Worm (Caenorhabditis elegans): ENCODE data around the gene K07F5.15.

DNA sequence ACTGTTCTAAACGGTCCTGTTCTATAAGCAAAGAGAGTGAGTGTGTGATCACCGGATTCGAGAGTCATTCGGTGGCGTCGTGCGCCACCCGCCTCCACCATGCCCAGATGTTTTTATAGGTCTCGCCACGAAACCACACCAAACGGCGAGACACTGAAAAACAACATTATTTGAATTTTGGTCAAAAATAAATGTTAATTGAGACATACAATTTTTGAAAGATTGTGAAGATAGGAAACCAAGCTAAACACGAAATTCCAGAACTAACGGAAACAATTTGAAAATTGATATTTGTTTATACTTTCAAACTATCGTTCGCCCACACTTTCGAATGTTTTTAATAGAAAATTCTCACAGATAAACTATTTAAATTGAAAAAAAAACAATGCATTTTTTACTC, 40.4 kb upstream of the K07F5.15 start, which contains the start of gene catp-6:
- no peak for TF ChIP-seq mxl-3 (GFP tag; optimal IDR thresholded peaks at IDR 0.05)
- TF ChIP-seq ZK546.5 (tag; optimal IDR thresholded peaks at IDR 0.05) = no peak
- no peak for TF ChIP-seq lin-1 (GFP tag; IDR thresholded peaks at IDR 0.05)
- no peak for TF ChIP-seq snpc-4 (tag; optimal IDR thresholded peaks at IDR 0.05)
- no peak for TF ChIP-seq dve-1 (tag; optimal IDR thresholded peaks at IDR 0.05; ENCODE audit: insufficient read depth)
